Fruit fly (Drosophila melanogaster) whole organism, embryonic: ENCODE measurements around the gene Rab39.
"Not testable (repeated sequence)": the region's sequence is repeated elsewhere in the genome, so short reads cannot be mapped to it uniquely, and the experiment has no call there.

Source experiments
- ATbp ChIP-seq: fragments of 200-800 bp; sonication (Bioruptor generic); optimal IDR thresholded peaks from 2 replicates; lab custom pipeline; 2017; ENCODE audit warnings: missing biosample characterization, mild to moderate bottlenecking, missing genetic modification characterization, missing genetic modification reagents
- Adf1 ChIP-seq: fragments of 200-800 bp; sonication (Bioruptor generic); IDR thresholded peaks from 2 replicates; pipeline ENCODE4 v1.3.6; 2022; ENCODE audit warnings: missing biosample characterization, missing genetic modification characterization
- Aef1 ChIP-seq: fragments of 200-800 bp; sonication (Bioruptor generic); IDR thresholded peaks from 3 replicates; pipeline ENCODE4 v1.3.6; 2022; ENCODE audit warnings: missing biosample characterization, missing genetic modification characterization
- Antp ChIP-seq: fragments of 200-800 bp; sonication (Bioruptor generic); optimal IDR thresholded peaks from 3 replicates; lab custom pipeline; 2016; ENCODE audit warnings: missing biosample characterization, missing genetic modification characterization
- CG10267 ChIP-seq: fragments of 200-800 bp; sonication (Bioruptor generic); optimal IDR thresholded peaks from 2 replicates; lab custom pipeline; 2018; ENCODE audit warnings: missing biosample characterization, mild to moderate bottlenecking, missing genetic modification characterization, moderate library complexity
- CG10366 ChIP-seq: fragments of 200-800 bp; sonication (Bioruptor generic); IDR thresholded peaks from 2 replicates; pipeline ENCODE4 v1.3.6; 2022; ENCODE audit warnings: missing biosample characterization, missing genetic modification characterization
- CG14014 ChIP-seq: fragments of 200-800 bp; sonication (Bioruptor generic); IDR thresholded peaks from 2 replicates; pipeline ENCODE4 v1.3.6; 2022; ENCODE audit warnings: missing biosample characterization, missing genetic modification characterization
- CG14441 ChIP-seq: fragments of 200-800 bp; sonication (Bioruptor generic); IDR thresholded peaks from 2 replicates; pipeline ENCODE4 v1.3.6; 2022; ENCODE audit warnings: missing biosample characterization, missing genetic modification characterization
- CG15269 ChIP-seq: fragments of 200-800 bp; sonication (Bioruptor generic); optimal IDR thresholded peaks from 2 replicates; lab custom pipeline; 2018; ENCODE audit warnings: missing biosample characterization, mild to moderate bottlenecking, missing genetic modification characterization, moderate library complexity
- CG17612 ChIP-seq: fragments of 200-800 bp; sonication (Bioruptor generic); IDR thresholded peaks from 2 replicates; pipeline ENCODE4 v1.3.6; 2022; ENCODE audit warnings: missing biosample characterization, missing genetic modification characterization
- CG17912 ChIP-seq: fragments of 200-800 bp; sonication (Bioruptor generic); optimal IDR thresholded peaks from 2 replicates; lab custom pipeline; 2018; ENCODE audit warnings: missing biosample characterization, mild to moderate bottlenecking, missing genetic modification characterization
- CG18476 ChIP-seq: fragments of 200-800 bp; sonication (Bioruptor generic); optimal IDR thresholded peaks from 2 replicates; lab custom pipeline; 2016; ENCODE audit warnings: missing biosample characterization, mild to moderate bottlenecking, missing genetic modification characterization
- CG2120 ChIP-seq: fragments of 200-800 bp; sonication (Bioruptor generic); optimal IDR thresholded peaks from 3 replicates; lab custom pipeline; 2016; ENCODE audit warnings: missing biosample characterization, missing genetic modification characterization
- CG2199 ChIP-seq: fragments of 200-800 bp; sonication (Bioruptor generic); IDR thresholded peaks from 3 replicates; pipeline ENCODE4 v1.3.6; 2022; ENCODE audit warnings: missing biosample characterization, missing genetic modification characterization
- CG31441 ChIP-seq: fragments of 200-800 bp; sonication (Bioruptor generic); IDR thresholded peaks from 2 replicates; pipeline ENCODE4 v1.3.6; 2022; ENCODE audit warnings: missing biosample characterization, missing genetic modification characterization
- CG4404 ChIP-seq: fragments of 200-800 bp; sonication (Bioruptor generic); IDR thresholded peaks from 2 replicates; pipeline ENCODE4 v1.3.6; 2022; ENCODE audit warnings: missing biosample characterization, missing genetic modification characterization
- CG4707 ChIP-seq: fragments of 200-800 bp; sonication (Bioruptor generic); optimal IDR thresholded peaks from 2 replicates; lab custom pipeline; 2018; ENCODE audit warnings: missing biosample characterization, mild to moderate bottlenecking, missing genetic modification characterization, moderate library complexity
- CG4820 ChIP-seq: fragments of 200-800 bp; sonication (Bioruptor generic); optimal IDR thresholded peaks from 3 replicates; lab custom pipeline; 2016; ENCODE audit warnings: missing biosample characterization, missing genetic modification characterization
- CG4854 ChIP-seq: fragments of 200-800 bp; sonication (Bioruptor generic); optimal IDR thresholded peaks from 2 replicates; lab custom pipeline; 2016; ENCODE audit warnings: missing biosample characterization, missing genetic modification characterization, inconsistent platforms
- CG6272 ChIP-seq: fragments of 200-800 bp; sonication (Bioruptor generic); IDR thresholded peaks from 2 replicates; pipeline ENCODE4 v1.3.6; 2022; ENCODE audit warnings: missing biosample characterization, missing genetic modification characterization
- CG7786 ChIP-seq: fragments of 200-800 bp; sonication (Bioruptor generic); optimal IDR thresholded peaks from 2 replicates; lab custom pipeline; 2016; ENCODE audit warnings: missing biosample characterization, missing genetic modification characterization
- CG7987 ChIP-seq: fragments of 200-800 bp; sonication (Bioruptor generic); optimal IDR thresholded peaks from 2 replicates; lab custom pipeline; 2018; ENCODE audit warnings: missing biosample characterization, mild to moderate bottlenecking, missing genetic modification characterization, moderate library complexity
- CG8359 ChIP-seq: fragments of 200-800 bp; sonication (Bioruptor generic); optimal IDR thresholded peaks from 2 replicates; lab custom pipeline; 2017; ENCODE audit warnings: missing biosample characterization, mild to moderate bottlenecking, missing genetic modification characterization, borderline replicate concordance
- CHES-1-like ChIP-seq: fragments of 200-800 bp; sonication (Bioruptor generic); optimal IDR thresholded peaks from 2 replicates; lab custom pipeline; 2016; ENCODE audit warnings: missing biosample characterization, missing genetic modification characterization
- D ChIP-seq, 2 experiments: fragments of 200-800 bp in 1 of 2; fragments of >200 bp in 1 of 2; sonication (Bioruptor generic) in 1 of 2; optimal IDR thresholded peaks; 2 replicates in 1 of 2; 3 replicates in 1 of 2; lab custom pipeline; 2017; ENCODE audit warnings: mild to moderate bottlenecking in 1 of 2, missing biosample characterization in 1 of 2, missing genetic modification characterization in 1 of 2, missing genetic modification reagents in 1 of 2
- Dad ChIP-seq: fragments of 200-800 bp; sonication (Bioruptor generic); optimal IDR thresholded peaks from 3 replicates; lab custom pipeline; 2016; ENCODE audit warnings: missing biosample characterization, missing genetic modification characterization
- Drgx ChIP-seq: fragments of 200-800 bp; sonication (Bioruptor generic); IDR thresholded peaks from 2 replicates; pipeline ENCODE4 v1.3.6; 2022; ENCODE audit warnings: missing biosample characterization, missing genetic modification characterization
- Hmx ChIP-seq: fragments of 200-800 bp; sonication (Bioruptor generic); optimal IDR thresholded peaks from 2 replicates; lab custom pipeline; 2016; ENCODE audit warnings: missing biosample characterization, missing genetic modification characterization
- Hr78 ChIP-seq, 2 experiments: fragments of 200-800 bp in 1 of 2; fragments of >200 bp in 1 of 2; sonication (Bioruptor generic) in 1 of 2; optimal IDR thresholded peaks; 2 replicates each; lab custom pipeline; 2017 to 2019; ENCODE audit warnings: missing biosample characterization in 2 of 2, missing genetic modification characterization in 2 of 2, mild to moderate bottlenecking in 1 of 2, moderate library complexity in 1 of 2
- Ptx1 ChIP-seq: fragments of 200-800 bp; sonication (Bioruptor generic); IDR thresholded peaks from 2 replicates; pipeline ENCODE4 v1.3.6; 2022; ENCODE audit warnings: missing biosample characterization, missing genetic modification characterization
- Sox102F ChIP-seq: fragments of 200-800 bp; sonication (Bioruptor generic); optimal IDR thresholded peaks from 2 replicates; lab custom pipeline; 2018; ENCODE audit warnings: missing biosample characterization, mild to moderate bottlenecking, missing genetic modification characterization, moderate library complexity
- Sry-δ ChIP-seq: fragments of 200-800 bp; sonication (Bioruptor generic); optimal IDR thresholded peaks from 2 replicates; lab custom pipeline; 2016; ENCODE audit warnings: missing biosample characterization, missing genetic modification characterization
- Ssrp ChIP-seq: fragments of 200-800 bp; sonication (Bioruptor generic); optimal IDR thresholded peaks from 2 replicates; lab custom pipeline; 2018; ENCODE audit warnings: missing biosample characterization, mild to moderate bottlenecking, missing genetic modification characterization, moderate library complexity
- Stat92E ChIP-seq, 3 experiments: fragments of >200 bp in 2 of 3; fragments of 200-800 bp in 1 of 3; sonication (Bioruptor generic) in 1 of 3; optimal IDR thresholded peaks; 2 replicates each; lab custom pipeline; 2017 to 2019; ENCODE audit warnings: missing biosample characterization in 3 of 3, missing genetic modification characterization in 3 of 3, mild to moderate bottlenecking in 1 of 3, moderate library complexity in 1 of 3
- ase ChIP-seq: fragments of 200-800 bp; sonication (Bioruptor generic); IDR thresholded peaks from 3 replicates; pipeline ENCODE4 v1.3.6; 2022; ENCODE audit warnings: missing biosample characterization, missing genetic modification characterization
- dysf ChIP-seq: fragments of 200-800 bp; sonication (Bioruptor generic); IDR thresholded peaks from 3 replicates; pipeline ENCODE4 v1.3.6; 2022; ENCODE audit warnings: missing biosample characterization, missing genetic modification characterization
- eve ChIP-seq, 2 experiments: fragments of >200 bp; optimal IDR thresholded peaks; 2 replicates each; lab custom pipeline; 2017; ENCODE audit warnings: missing biosample characterization in 2 of 2, missing genetic modification characterization in 2 of 2
- fd64A ChIP-seq: fragments of 200-800 bp; sonication (Bioruptor generic); optimal IDR thresholded peaks from 3 replicates; lab custom pipeline; 2018; ENCODE audit warnings: missing biosample characterization, mild to moderate bottlenecking, missing genetic modification characterization
- gsb-n ChIP-seq: fragments of 200-800 bp; sonication (Bioruptor generic); optimal IDR thresholded peaks from 3 replicates; lab custom pipeline; 2018; ENCODE audit warnings: missing biosample characterization, mild to moderate bottlenecking, missing genetic modification characterization
- luna ChIP-seq: fragments of 200-800 bp; sonication (Bioruptor generic); optimal IDR thresholded peaks from 2 replicates; lab custom pipeline; 2016; ENCODE audit warnings: missing biosample characterization, missing genetic modification characterization
- nmo ChIP-seq: fragments of 200-800 bp; sonication (Bioruptor generic); optimal IDR thresholded peaks from 2 replicates; lab custom pipeline; 2018; ENCODE audit warnings: missing biosample characterization, mild to moderate bottlenecking, missing genetic modification characterization, moderate library complexity
- oc ChIP-seq: fragments of 200-800 bp; sonication (Bioruptor generic); optimal IDR thresholded peaks from 2 replicates; lab custom pipeline; 2018; ENCODE audit warnings: missing biosample characterization, mild to moderate bottlenecking, missing genetic modification characterization, moderate library complexity
- onecut ChIP-seq: fragments of 200-800 bp; sonication (Bioruptor generic); IDR thresholded peaks from 2 replicates; pipeline ENCODE4 v1.3.6; 2022; ENCODE audit warnings: missing biosample characterization, missing genetic modification characterization
- pnt ChIP-seq: fragments of 200-800 bp; sonication (Bioruptor generic); optimal IDR thresholded peaks from 3 replicates; lab custom pipeline; 2016; ENCODE audit warnings: missing biosample characterization, missing genetic modification characterization
- shn ChIP-seq: fragments of 200-800 bp; sonication (Bioruptor generic); optimal IDR thresholded peaks from 3 replicates; lab custom pipeline; 2016; ENCODE audit warnings: missing biosample characterization, missing genetic modification characterization
- sug ChIP-seq: fragments of 200-800 bp; optimal IDR thresholded peaks from 2 replicates; lab custom pipeline; 2019; ENCODE audit warnings: missing biosample characterization, mild to moderate bottlenecking, missing genetic modification characterization, moderate library complexity
- tin ChIP-seq: fragments of 200-800 bp; sonication (Bioruptor generic); optimal IDR thresholded peaks from 3 replicates; lab custom pipeline; 2016; ENCODE audit warnings: missing biosample characterization, missing genetic modification characterization

Rab39 gene

dm6 chrX:7703001-7703864 lies 31.5 kb upstream of the Rab39 start:
- TF ChIP-seq CG4707 (peak; percentile 54), Stat92E (GFP tag; optimal IDR thresholded peaks at IDR 0.05; lab: Kevin White, UChicago) (peak in 1 of 3 experiments; percentile 42), onecut (GFP tag; lab: Robert Waterston, UW) (peak; percentile 59), luna (GFP tag; lab: Kevin White, UChicago) (peak; percentile 87), CG6272 (peak; percentile 24; the same call in 1 of the 2 replicates), Drgx (peak; percentile 79), CG4404 (GFP tag; lab: Robert Waterston, UW) (peak; percentile 26; the same call in 1 of the 2 replicates), CG14441 (GFP tag; lab: Robert Waterston, UW) (peak; percentile 74), shn (GFP tag; lab: Kevin White, UChicago) (peak; percentile 55), CG17912 (GFP tag; lab: Kevin White, UChicago) (peak; percentile 29), Sry-δ (GFP tag; lab: Kevin White, UChicago) (peak; percentile 3), CG10267 (tag; lab: Kevin White, UChicago) (peak; percentile 7), eve (GFP tag; optimal IDR thresholded peaks at IDR 0.05; lab: Kevin White, UChicago) (peak in 1 of 2 experiments; percentile 90), sug (tag; lab: Kevin White, UChicago) (peak; percentile 63), nmo (GFP tag; lab: Kevin White, UChicago) (peak; percentile 96), fd64A (GFP tag; lab: Kevin White, UChicago) (peak; percentile 58), ase (peak; percentile 62), CG8359 (GFP tag; lab: Kevin White, UChicago) (peak; percentile 75), CG31441 (peak; percentile 37; the same call in 1 of the 2 replicates), Adf1 (GFP tag; lab: Robert Waterston, UW) (peak; percentile 87), D (GFP tag; optimal IDR thresholded peaks at IDR 0.05; lab: Kevin White, UChicago) (peak; percentile 3), Ssrp (tag; lab: Kevin White, UChicago) (peak; percentile 92), gsb-n (tag; lab: Kevin White, UChicago) (peak; percentile 35), Dad (GFP tag; lab: Kevin White, UChicago) (peak; percentile 88), Sox102F (GFP tag; lab: Kevin White, UChicago) (peak; percentile 46), CG4854 (peak; percentile 21), CG2199 (GFP tag; lab: Robert Waterston, UW) (peak; percentile 54; the same call in 1 of the 3 replicates), CG15269 (tag; lab: Kevin White, UChicago) (peak; percentile 78), CG17612 (GFP tag; lab: Robert Waterston, UW) (0 out of 2 replicates have a peak, but pooled peaks have one; percentile 28), Antp (GFP tag; lab: Kevin White, UChicago) (peak; percentile 94), oc (tag; lab: Kevin White, UChicago) (peak; percentile 48), ATbp (GFP tag; lab: Kevin White, UChicago) (peak; percentile 18), CG18476 (GFP tag; lab: Kevin White, UChicago) (peak; percentile 45), pnt (peak; percentile 93), Aef1 (GFP tag; lab: Robert Waterston, UW) (peak; percentile 52), CHES-1-like (GFP tag; lab: Kevin White, UChicago) (peak; percentile 89), CG2120 (GFP tag; lab: Kevin White, UChicago) (peak; percentile 77), Hr78 (GFP tag; optimal IDR thresholded peaks at IDR 0.05; lab: Kevin White, UChicago) (peak in 1 of 2 experiments; percentile 55), CG4820 (GFP tag; lab: Kevin White, UChicago) (peak; percentile 1), tin (peak; percentile 13), CG14014 (peak; percentile 78), CG7786 (GFP tag; lab: Kevin White, UChicago) (peak; percentile 63), CG7987 (GFP tag; lab: Kevin White, UChicago) (peak; percentile 80), Hmx (GFP tag; lab: Kevin White, UChicago) (peak; percentile 91), dysf (GFP tag; lab: Robert Waterston, UW) (peak; percentile 76), CG10366 (peak; percentile 73), Ptx1 (peak; percentile 75)
- not testable (repeated sequence) for TF ChIP-seq D (optimal IDR thresholded peaks at IDR 0.05; lab: Kevin White, UChicago)
